Worm (Caenorhabditis elegans): ENCODE results near the gene aakg-2.

DNA sequence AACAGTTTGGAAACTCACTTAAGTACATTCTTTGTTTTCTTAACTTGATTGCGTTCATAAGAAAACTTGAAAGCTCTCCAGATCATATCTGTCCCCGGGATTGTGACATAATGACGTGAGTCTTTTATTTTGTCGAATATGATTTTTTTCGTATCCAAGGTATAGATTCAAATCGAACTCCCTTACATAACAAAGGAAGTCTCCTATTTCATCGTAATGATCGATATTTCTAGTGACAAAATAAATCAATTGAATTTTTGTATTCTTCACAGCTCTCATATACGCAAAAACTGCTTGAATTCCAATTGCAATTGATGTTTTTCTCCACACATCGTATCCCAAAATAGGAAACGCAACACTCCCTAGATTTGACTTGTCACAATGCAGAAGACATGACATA lies 33.8 kb upstream of the aakg-2 start:
- no peak for TF ChIP-seq flt-1 (GFP tag; IDR thresholded peaks at IDR 0.05)
- TF ChIP-seq cog-1 (tag; optimal IDR thresholded peaks at IDR 0.05) = no peak
- no peak for TF ChIP-seq ref-1 (GFP tag; conservative IDR thresholded peaks at IDR 0.05)
- no peak for TF ChIP-seq ztf-23 (GFP tag; IDR thresholded peaks at IDR 0.05)
- no peak for TF ChIP-seq med-1 (GFP tag; optimal IDR thresholded peaks at IDR 0.05; ENCODE audit: insufficient read depth)
- no peak for TF ChIP-seq ztf-29 (GFP tag; IDR thresholded peaks at IDR 0.05)
- TF ChIP-seq T22C8.4 (GFP tag; IDR thresholded peaks at IDR 0.05) = no peak
- TF ChIP-seq tab-1 (GFP tag; IDR thresholded peaks at IDR 0.05) = no peak
